Worm (Caenorhabditis elegans): ENCODE data around the gene kin-21.

Gene kin-21

DNA sequence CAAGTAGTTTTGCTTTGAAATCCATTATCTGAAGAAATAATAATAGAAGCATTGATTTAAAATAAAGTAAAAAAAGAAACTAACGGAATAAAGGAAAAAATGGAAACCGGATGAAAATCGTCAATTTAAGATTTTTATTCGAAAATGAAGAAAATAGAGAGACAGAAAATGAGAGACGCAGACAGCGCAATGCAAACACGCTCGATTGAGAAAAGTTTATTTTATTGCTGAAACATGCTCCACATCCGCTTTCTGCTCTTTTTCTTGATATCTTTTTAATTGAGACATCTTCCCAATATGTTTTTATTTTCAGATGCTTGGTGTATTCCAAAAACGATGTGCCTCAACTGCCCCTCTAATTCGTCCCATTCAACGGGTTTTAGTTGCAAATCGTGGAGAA is 51.6 kb downstream of the kin-21 start, which contains the start of the genes prp-18 and mccc-1 (continued):
- TF ChIP-seq swsn-7 (tag; optimal IDR thresholded peaks at IDR 0.05) (peak; percentile 33), unc-30 (tag; optimal IDR thresholded peaks at IDR 0.05) (no peak), dsc-1 (tag; optimal IDR thresholded peaks at IDR 0.05) (peak; percentile 48), fos-1 (tag; optimal IDR thresholded peaks at IDR 0.05) (no peak), elt-3 (tag; optimal IDR thresholded peaks at IDR 0.05) (no peak), egl-27 (tag; optimal IDR thresholded peaks at IDR 0.05) (no peak), snpc-4 (tag; optimal IDR thresholded peaks at IDR 0.05) (no peak), mab-9 (GFP tag; IDR thresholded peaks at IDR 0.05) (no peak), ceh-82 (tag; optimal IDR thresholded peaks at IDR 0.05) (peak in 1 of 3 experiments; percentile 62), aly-2 (tag; optimal IDR thresholded peaks at IDR 0.05) (no peak), mdl-1 (tag; optimal IDR thresholded peaks at IDR 0.05) (peak in 1 of 2 experiments; percentile 16), fkh-4 (tag; optimal IDR thresholded peaks at IDR 0.05; ENCODE audit: borderline replicate concordance) (no peak), nhr-76 (tag; optimal IDR thresholded peaks at IDR 0.05) (no peak), alr-1 (tag; optimal IDR thresholded peaks at IDR 0.05; ENCODE audit: borderline replicate concordance) (no peak), sox-4 (tag; optimal IDR thresholded peaks at IDR 0.05) (no peak), lin-15B (tag; optimal IDR thresholded peaks at IDR 0.05) (peak; percentile 56), sptf-1 (tag; optimal IDR thresholded peaks at IDR 0.05) (no peak), vab-15 (tag; optimal IDR thresholded peaks at IDR 0.05) (no peak), fkh-10 (GFP tag; optimal IDR thresholded peaks at IDR 0.05) (peak; percentile 8), isw-1 (GFP tag; IDR thresholded peaks at IDR 0.05) (peak; percentile 36), efl-1 (optimal IDR thresholded peaks at IDR 0.05) (peak; percentile 67 to 70), efl-1 (GFP tag; optimal IDR thresholded peaks at IDR 0.05 in 1 of 2) (peak; percentile 64 to 91), ces-1 (GFP tag; optimal IDR thresholded peaks at IDR 0.05) (no peak), Y116A8C.19 (tag; optimal IDR thresholded peaks at IDR 0.05; ENCODE audit: borderline replicate concordance) (no peak), lin-39 (tag; optimal IDR thresholded peaks at IDR 0.05) (no peak), tbx-2 (tag; optimal IDR thresholded peaks at IDR 0.05) (no peak), ztf-11 (tag; optimal IDR thresholded peaks at IDR 0.05) (no peak), hlh-17 (GFP tag; optimal IDR thresholded peaks at IDR 0.05; ENCODE audit: borderline replicate concordance) (no peak), elt-2 (tag; optimal IDR thresholded peaks at IDR 0.05) (no peak), lin-35 (GFP tag; optimal IDR thresholded peaks at IDR 0.05) (peak; percentile 72 to 76), ceh-63 (GFP tag; optimal IDR thresholded peaks at IDR 0.05) (no peak), nhr-237 (tag; optimal IDR thresholded peaks at IDR 0.05) (no peak), unc-62 (GFP tag; optimal IDR thresholded peaks at IDR 0.05) (no peak), pag-3 (tag; optimal IDR thresholded peaks at IDR 0.05; ENCODE audit: borderline replicate concordance, insufficient read depth) (no peak), F16B12.6 (tag; optimal IDR thresholded peaks at IDR 0.05) (no peak), snu-23 (GFP tag; optimal IDR thresholded peaks at IDR 0.05) (peak; percentile 61), unc-98 (GFP tag; IDR thresholded peaks at IDR 0.05) (no peak), zag-1 (tag; optimal IDR thresholded peaks at IDR 0.05) (no peak), xbp-1 (tag; optimal IDR thresholded peaks at IDR 0.05) (peak; percentile 48), nhr-84 (tag; optimal IDR thresholded peaks at IDR 0.05) (no peak), nhr-85 (tag) (peak; percentile 33), fkh-8 (tag; optimal IDR thresholded peaks at IDR 0.05) (no peak), C16A3.4 (tag; optimal IDR thresholded peaks at IDR 0.05) (peak; percentile 62), nhr-71 (tag; optimal IDR thresholded peaks at IDR 0.05) (no peak), blmp-1 (tag; optimal IDR thresholded peaks at IDR 0.05) (peak; percentile 30), lin-14 (GFP tag; optimal IDR thresholded peaks at IDR 0.05) (peak; percentile 74), lin-13 (GFP tag; optimal IDR thresholded peaks at IDR 0.05) (no peak), nhr-90 (tag; optimal IDR thresholded peaks at IDR 0.05; ENCODE audit: poor library complexity) (no peak), tlp-1 (tag; optimal IDR thresholded peaks at IDR 0.05) (no peak), unc-86 (tag; optimal IDR thresholded peaks at IDR 0.05) (peak; percentile 4), ceh-88 (GFP tag; IDR thresholded peaks at IDR 0.05) (no peak), zip-4 (GFP tag; optimal IDR thresholded peaks at IDR 0.05) (no peak), mef-2 (tag; optimal IDR thresholded peaks at IDR 0.05) (no peak), nhr-11 (tag; optimal IDR thresholded peaks at IDR 0.05) (no peak)

All from whole organism, L1 larva.